Worm (Caenorhabditis elegans) whole organism, young adult: ENCODE measurements around the gene C56A3.6.

Experiments
- D2030.7 ChIP-seq: fragments of 200-800 bp; sonication (Bioruptor generic); IDR thresholded peaks from 2 replicates; pipeline ENCODE4 v1.3.6; 2022; ENCODE audit warnings: missing genetic modification reagents, missing genetic modification characterization, missing compliant biosample characterization
- F23B12.7 ChIP-seq: sonication (generic microtip); optimal IDR thresholded peaks from 2 replicates; lab custom pipeline; 2017; ENCODE audit warnings: missing genetic modification characterization, mild to moderate bottlenecking, missing compliant biosample characterization, antibody characterized with exemption, moderate library complexity; ENCODE audit not compliant: insufficient read depth
- F33H1.4 ChIP-seq: fragments of 200-800 bp; sonication (Bioruptor generic); IDR thresholded peaks from 2 replicates; pipeline ENCODE4 v1.3.6; 2022; ENCODE audit warnings: missing genetic modification reagents, missing genetic modification characterization, missing compliant biosample characterization
- Y53F4B.3 ChIP-seq: fragments of 200-800 bp; sonication (Bioruptor generic); IDR thresholded peaks from 2 replicates; pipeline ENCODE4 v1.3.6; 2022; ENCODE audit warnings: missing genetic modification reagents, missing genetic modification characterization, missing compliant biosample characterization
- Y95B8A.8 ChIP-seq: fragments of 200-800 bp; sonication (Bioruptor generic); IDR thresholded peaks from 2 replicates; pipeline ENCODE4 v1.3.6; 2022; ENCODE audit warnings: missing genetic modification reagents, missing genetic modification characterization, missing compliant biosample characterization
- akir-1 ChIP-seq: fragments of 200-800 bp; sonication (Bioruptor generic); optimal IDR thresholded peaks from 2 replicates; lab custom pipeline; 2018; ENCODE audit warnings: mild to moderate bottlenecking, missing genetic modification characterization, moderate library complexity, missing compliant biosample characterization
- aptf-3 ChIP-seq: fragments of 200-800 bp; sonication (Bioruptor generic); IDR thresholded peaks from 2 replicates; pipeline ENCODE4 v1.3.6; 2022; ENCODE audit warnings: missing genetic modification characterization, missing compliant biosample characterization
- athp-1 ChIP-seq: sonication (generic microtip); optimal IDR thresholded peaks from 2 replicates; lab custom pipeline; 2017; ENCODE audit warnings: mild to moderate bottlenecking, missing genetic modification characterization, missing compliant biosample characterization
- attf-6 ChIP-seq: fragments of 200-800 bp; sonication (Bioruptor generic); IDR thresholded peaks from 2 replicates; pipeline ENCODE4 v1.3.6; 2022; ENCODE audit warnings: missing genetic modification reagents, missing genetic modification characterization, missing compliant biosample characterization
- ceh-27 ChIP-seq: fragments of 200-800 bp; sonication (Bioruptor generic); optimal IDR thresholded peaks from 2 replicates; lab custom pipeline; 2018; ENCODE audit warnings: mild to moderate bottlenecking, missing genetic modification characterization, moderate library complexity, missing compliant biosample characterization
- chd-7 ChIP-seq: sonication (generic microtip); optimal IDR thresholded peaks from 2 replicates; lab custom pipeline; 2016; ENCODE audit warnings: mild to moderate bottlenecking, missing genetic modification characterization, moderate library complexity, missing compliant biosample characterization
- dpl-1 ChIP-seq: fragments of 150-350 bp; optimal IDR thresholded peaks from 2 replicates; lab custom pipeline; 2014; ENCODE audit warnings: missing biosample characterization, missing genetic modification reagents, missing genetic modification characterization
- egl-18 ChIP-seq: fragments of 200-800 bp; sonication (Bioruptor generic); IDR thresholded peaks from 2 replicates; pipeline ENCODE4 v1.3.6; 2022; ENCODE audit warnings: missing genetic modification reagents, missing genetic modification characterization, missing compliant biosample characterization
- egrh-3 ChIP-seq: fragments of 200-800 bp; sonication (Bioruptor generic); IDR thresholded peaks from 2 replicates; pipeline ENCODE4 v1.3.6; 2022; ENCODE audit warnings: missing genetic modification reagents, missing genetic modification characterization, missing compliant biosample characterization
- gei-17 ChIP-seq: fragments of 200-800 bp; sonication (Bioruptor generic); optimal IDR thresholded peaks from 2 replicates; lab custom pipeline; 2018; ENCODE audit warnings: mild to moderate bottlenecking, missing genetic modification characterization, missing compliant biosample characterization
- him-1 ChIP-seq: sonication (generic microtip); optimal IDR thresholded peaks from 2 replicates; lab custom pipeline; 2016; ENCODE audit warnings: missing genotype, missing genetic modification reagents, missing genetic modification characterization, missing compliant biosample characterization
- hlh-12 ChIP-seq: sonication (generic microtip); optimal IDR thresholded peaks from 2 replicates; lab custom pipeline; 2016; ENCODE audit warnings: missing genetic modification characterization, missing compliant biosample characterization
- hmg-1.2 ChIP-seq: fragments of 200-800 bp; sonication (Bioruptor generic); IDR thresholded peaks from 2 replicates; pipeline ENCODE4 v1.3.6; 2022; ENCODE audit warnings: missing genetic modification reagents, missing genetic modification characterization, missing compliant biosample characterization
- hmg-20 ChIP-seq: fragments of 200-800 bp; sonication (Bioruptor generic); IDR thresholded peaks from 2 replicates; pipeline ENCODE4 v1.3.6; 2022; ENCODE audit warnings: missing genetic modification reagents, missing genetic modification characterization, missing compliant biosample characterization
- hrde-1 ChIP-seq: sonication (generic microtip); optimal IDR thresholded peaks from 2 replicates; lab custom pipeline; 2016; ENCODE audit warnings: missing genetic modification characterization, mild to moderate bottlenecking, missing compliant biosample characterization, moderate library complexity, missing genotype, missing genetic modification reagents, borderline replicate concordance
- lag-1 ChIP-seq: fragments of 200-800 bp; sonication (Bioruptor generic); IDR thresholded peaks from 2 replicates; pipeline ENCODE4 v1.3.6; 2022; ENCODE audit warnings: missing genetic modification reagents, missing genetic modification characterization, missing compliant biosample characterization
- let-526 ChIP-seq: fragments of 200-800 bp; sonication (Bioruptor generic); IDR thresholded peaks from 2 replicates; pipeline ENCODE4 v1.3.6; 2022; ENCODE audit warnings: missing genetic modification reagents, missing genetic modification characterization, missing compliant biosample characterization
- lin-54 ChIP-seq: fragments of 200-800 bp; sonication (Bioruptor generic); optimal IDR thresholded peaks from 2 replicates; lab custom pipeline; 2018; ENCODE audit warnings: mild to moderate bottlenecking, missing genetic modification characterization, missing compliant biosample characterization
- lir-1 ChIP-seq: fragments of 200-800 bp; sonication (Bioruptor generic); conservative IDR thresholded peaks from 2 replicates; pipeline ENCODE4 v1.3.6; 2022; ENCODE audit warnings: missing genetic modification reagents, missing genetic modification characterization, missing compliant biosample characterization
- lsl-1 ChIP-seq: fragments of 200-800 bp; sonication (Bioruptor generic); optimal IDR thresholded peaks from 2 replicates; lab custom pipeline; 2018; ENCODE audit warnings: mild to moderate bottlenecking, missing genetic modification characterization, moderate library complexity, missing compliant biosample characterization
- mcd-1 ChIP-seq: fragments of 200-800 bp; sonication (Bioruptor generic); IDR thresholded peaks from 2 replicates; pipeline ENCODE4 v1.3.6; 2022; ENCODE audit warnings: missing genetic modification reagents, missing genetic modification characterization, missing compliant biosample characterization
- nfya-1 ChIP-seq: sonication (generic microtip); optimal IDR thresholded peaks from 2 replicates; lab custom pipeline; 2017; ENCODE audit warnings: antibody characterized with exemption, missing compliant biosample characterization, missing genetic modification characterization, borderline replicate concordance; ENCODE audit not compliant: insufficient read depth
- nhr-120 ChIP-seq: fragments of 200-800 bp; sonication (Bioruptor generic); IDR thresholded peaks from 2 replicates; pipeline ENCODE4 v1.3.6; 2022; ENCODE audit warnings: missing genetic modification characterization, missing compliant biosample characterization
- nhr-27 ChIP-seq: fragments of 200-800 bp; sonication (Bioruptor generic); optimal IDR thresholded peaks from 2 replicates; lab custom pipeline; 2018; ENCODE audit warnings: mild to moderate bottlenecking, missing genetic modification characterization, moderate library complexity, missing compliant biosample characterization
- pbrm-1 ChIP-seq: fragments of 200-800 bp; sonication (Bioruptor generic); IDR thresholded peaks from 2 replicates; pipeline ENCODE4 v1.3.6; 2022; ENCODE audit warnings: missing genetic modification reagents, missing genetic modification characterization, missing compliant biosample characterization
- rec-8 ChIP-seq, 2 experiments: sonication (generic microtip); optimal IDR thresholded peaks; 2 replicates each; lab custom pipeline; 2016; ENCODE audit warnings: mild to moderate bottlenecking in 2 of 2, missing genetic modification characterization in 2 of 2, missing genetic modification reagents in 2 of 2, missing genotype in 2 of 2, missing biosample characterization in 1 of 2, missing compliant biosample characterization in 1 of 2, moderate library complexity in 1 of 2
- repo-1 ChIP-seq: sonication (generic microtip); optimal IDR thresholded peaks from 2 replicates; lab custom pipeline; 2017; ENCODE audit warnings: mild to moderate bottlenecking, missing genetic modification characterization, missing compliant biosample characterization
- snpc-4 ChIP-seq, 5 experiments: fragments of 150-350 bp in 1 of 5; sonication (generic microtip) in 4 of 5; optimal IDR thresholded peaks; 2 replicates each; lab custom pipeline; 2014 to 2018; ENCODE audit warnings: missing genetic modification characterization in 5 of 5, missing biosample characterization in 3 of 5, antibody characterized with exemption in 2 of 5, mild to moderate bottlenecking in 2 of 5, missing compliant biosample characterization in 2 of 5, missing genotype in 2 of 5, moderate library complexity in 2 of 5, missing genetic modification reagents in 1 of 5
- somi-1 ChIP-seq: fragments of 200-800 bp; sonication (Bioruptor generic); optimal IDR thresholded peaks from 2 replicates; lab custom pipeline; 2018; ENCODE audit warnings: mild to moderate bottlenecking, missing genetic modification characterization, missing compliant biosample characterization
- tlf-1 ChIP-seq: fragments of 200-800 bp; sonication (Bioruptor generic); optimal IDR thresholded peaks from 2 replicates; lab custom pipeline; 2018; ENCODE audit warnings: mild to moderate bottlenecking, missing genetic modification characterization, missing compliant biosample characterization
- unc-62 ChIP-seq: fragments of 150-350 bp; optimal IDR thresholded peaks from 2 replicates; lab custom pipeline; 2014; ENCODE audit warnings: missing biosample characterization, missing genetic modification reagents, missing genetic modification characterization
- zfh-2 ChIP-seq: fragments of 200-800 bp; sonication (Bioruptor generic); conservative IDR thresholded peaks from 2 replicates; pipeline ENCODE4 v1.3.6; 2022; ENCODE audit warnings: missing genetic modification reagents, missing genetic modification characterization, missing compliant biosample characterization
- zim-3 ChIP-seq: sonication (generic microtip); optimal IDR thresholded peaks from 2 replicates; lab custom pipeline; 2017; ENCODE audit warnings: mild to moderate bottlenecking, missing genetic modification characterization, moderate library complexity, missing compliant biosample characterization
- ztf-18 ChIP-seq: sonication (generic microtip); optimal IDR thresholded peaks from 2 replicates; lab custom pipeline; 2016; ENCODE audit warnings: missing genotype, mild to moderate bottlenecking, missing genetic modification characterization, missing compliant biosample characterization
- ztf-25 ChIP-seq: fragments of 200-800 bp; sonication (Bioruptor generic); IDR thresholded peaks from 2 replicates; pipeline ENCODE4 v1.3.6; 2022; ENCODE audit warnings: missing genetic modification reagents, missing genetic modification characterization, missing compliant biosample characterization
- ztf-26 ChIP-seq: sonication (generic microtip); optimal IDR thresholded peaks from 2 replicates; lab custom pipeline; 2017; ENCODE audit warnings: missing genetic modification characterization, missing compliant biosample characterization
- ztf-3 ChIP-seq: fragments of 200-800 bp; sonication (Bioruptor generic); optimal IDR thresholded peaks from 2 replicates; lab custom pipeline; 2018; ENCODE audit warnings: mild to moderate bottlenecking, missing genetic modification characterization, missing compliant biosample characterization
- ztf-6 ChIP-seq: fragments of 200-800 bp; sonication (Bioruptor generic); IDR thresholded peaks from 2 replicates; pipeline ENCODE4 v1.3.6; 2022; ENCODE audit warnings: missing genetic modification reagents, missing genetic modification characterization, missing compliant biosample characterization

Gene C56A3.6

ce11 chrV:13562748-13563147 lies 6.6 kb upstream of the C56A3.6 start:
- TF ChIP-seq egrh-3 (GFP tag; lab: Robert Waterston, UW) (peak; percentile 66), Y53F4B.3 (GFP tag; lab: Robert Waterston, UW) (no peak), zfh-2 (GFP tag; lab: Robert Waterston, UW) (peak; percentile 82), ztf-3 (GFP tag; lab: Kevin White, UChicago) (no peak)

ce11 chrV:13559978-13560377 lies 3.8 kb upstream of the C56A3.6 start, which contains the start of gene C56A3.8:
Gene C56A3.8, plus strand, starts transcription at chrV:13560278.
- TF ChIP-seq akir-1 (GFP tag; lab: Kevin White, UChicago) (no peak), lsl-1 (peak; percentile 84), tlf-1 (GFP tag; lab: Kevin White, UChicago) (no peak), D2030.7 (GFP tag; lab: Robert Waterston, UW) (peak; percentile 38; the same call in 1 of the 2 replicates)

ce11 chrV:13556746-13557145 lies 549 bp upstream of the C56A3.6 start, which contains the start of gene cav-2:
Gene cav-2, plus strand, starts transcription at chrV:13557104.
- TF ChIP-seq egrh-3 (GFP tag; lab: Robert Waterston, UW) (no peak), repo-1 (tag; lab: Kevin White, UChicago) (no peak), unc-62 (GFP tag; lab: Kevin White, UChicago) (no peak), chd-7 (tag; lab: Kevin White, UChicago) (peak; percentile 58), aptf-3 (GFP tag; lab: Robert Waterston, UW) (no peak), rec-8 (tag; optimal IDR thresholded peaks at IDR 0.05; lab: Kevin White, UChicago) (peak in 1 of 2 experiments; percentile 66), Y95B8A.8 (GFP tag; lab: Robert Waterston, UW) (peak; percentile 71; the same call in 1 of the 2 replicates), lir-1 (GFP tag; lab: Robert Waterston, UW) (peak; percentile 60), egl-18 (no peak), nhr-120 (0 out of 2 replicates have a peak, but pooled peaks have one; percentile 53), lag-1 (GFP tag; lab: Robert Waterston, UW) (0 out of 2 replicates have a peak, but pooled peaks have one; percentile 66), pbrm-1 (0 out of 2 replicates have a peak, but pooled peaks have one; percentile 32), ceh-27 (GFP tag; lab: Kevin White, UChicago) (peak; percentile 92), ztf-25 (peak; percentile 65; the same call in 1 of the 2 replicates), nhr-27 (peak; percentile 57), hlh-12 (tag; lab: Kevin White, UChicago) (no peak), athp-1 (tag; lab: Kevin White, UChicago) (peak; percentile 11), mcd-1 (GFP tag; lab: Robert Waterston, UW) (peak; percentile 85), attf-6 (GFP tag; lab: Robert Waterston, UW) (no peak), snpc-4 (GFP tag; optimal IDR thresholded peaks at IDR 0.05; lab: Kevin White, UChicago) (no peak), snpc-4 (tag; optimal IDR thresholded peaks at IDR 0.05; lab: Kevin White, UChicago) (peak in 2 of 4 experiments; percentile 40 to 78), zfh-2 (GFP tag; lab: Robert Waterston, UW) (no peak), zim-3 (no peak), dpl-1 (GFP tag; lab: Kevin White, UChicago) (peak; percentile 80), F23B12.7 (peak; percentile 18), hrde-1 (no peak), somi-1 (GFP tag; lab: Kevin White, UChicago) (no peak), gei-17 (peak; percentile 9), tlf-1 (GFP tag; lab: Kevin White, UChicago) (peak; percentile 21), ztf-26 (no peak), ztf-6 (GFP tag; lab: Robert Waterston, UW) (no peak), F33H1.4 (GFP tag; lab: Robert Waterston, UW) (peak; percentile 44), hmg-20 (GFP tag; lab: Robert Waterston, UW) (peak; percentile 66; the same call in 1 of the 2 replicates), lin-54 (GFP tag; lab: Kevin White, UChicago) (peak; percentile 95), let-526 (GFP tag; lab: Robert Waterston, UW) (peak; percentile 78), ztf-18 (peak; percentile 6), Y53F4B.3 (GFP tag; lab: Robert Waterston, UW) (no peak), hmg-1.2 (peak; percentile 33), nfya-1 (tag; lab: Kevin White, UChicago) (no peak), him-1 (tag; lab: Kevin White, UChicago) (peak; percentile 61)
